Worm (Caenorhabditis elegans): Measurements from ENCODE around the gene cpf-2.

The cpf-2 gene

ce11 chrIII:13310552-13310951 is 41.9 kb upstream of the cpf-2 start (continued):
- no peak for TF ChIP-seq lir-3 (tag; optimal IDR thresholded peaks at IDR 0.05; ENCODE audit: poor library complexity)
- TF ChIP-seq dpl-1 (GFP tag; optimal IDR thresholded peaks at IDR 0.05): peak; percentile 12 to 40 (median 27)
- 0 out of 2 replicates have a peak, but pooled peaks have one; percentile 2 for TF ChIP-seq nhr-19 (GFP tag; conservative IDR thresholded peaks at IDR 0.05)
- TF ChIP-seq fkh-4 (tag; optimal IDR thresholded peaks at IDR 0.05; ENCODE audit: borderline replicate concordance): no peak
- peak in 1 of 2 experiments; percentile 23 for TF ChIP-seq lsy-2 (tag; optimal IDR thresholded peaks at IDR 0.05)
- no peak for TF ChIP-seq isw-1 (GFP tag; IDR thresholded peaks at IDR 0.05)
- no peak for TF ChIP-seq egl-13 (tag; optimal IDR thresholded peaks at IDR 0.05)
- no peak for TF ChIP-seq nhr-76 (tag; optimal IDR thresholded peaks at IDR 0.05)
- no peak for TF ChIP-seq nhr-85 (tag)
- peak; percentile 13 for TF ChIP-seq nhr-20 (tag; optimal IDR thresholded peaks at IDR 0.05)
- TF ChIP-seq aly-2 (tag; optimal IDR thresholded peaks at IDR 0.05): no peak
- no peak for TF ChIP-seq F16B12.6 (tag; optimal IDR thresholded peaks at IDR 0.05)
- no peak for TF ChIP-seq ces-1 (GFP tag; optimal IDR thresholded peaks at IDR 0.05)
- peak; percentile 1 for TF ChIP-seq snpc-4 (tag; optimal IDR thresholded peaks at IDR 0.05)
- no peak for TF ChIP-seq grh-1 (GFP tag; IDR thresholded peaks at IDR 0.05)
- no peak for TF ChIP-seq unc-30 (tag; optimal IDR thresholded peaks at IDR 0.05)
- TF ChIP-seq pag-3 (tag; optimal IDR thresholded peaks at IDR 0.05; ENCODE audit: borderline replicate concordance, insufficient read depth): no peak
- no peak for TF ChIP-seq dsc-1 (tag; optimal IDR thresholded peaks at IDR 0.05)
- TF ChIP-seq snu-23 (GFP tag; optimal IDR thresholded peaks at IDR 0.05): peak; percentile 57
- no peak for TF ChIP-seq fkh-10 (GFP tag; optimal IDR thresholded peaks at IDR 0.05)
- TF ChIP-seq aha-1 (tag; optimal IDR thresholded peaks at IDR 0.05): no peak
- TF ChIP-seq nhr-12 (tag; optimal IDR thresholded peaks at IDR 0.05): no peak

DNA sequence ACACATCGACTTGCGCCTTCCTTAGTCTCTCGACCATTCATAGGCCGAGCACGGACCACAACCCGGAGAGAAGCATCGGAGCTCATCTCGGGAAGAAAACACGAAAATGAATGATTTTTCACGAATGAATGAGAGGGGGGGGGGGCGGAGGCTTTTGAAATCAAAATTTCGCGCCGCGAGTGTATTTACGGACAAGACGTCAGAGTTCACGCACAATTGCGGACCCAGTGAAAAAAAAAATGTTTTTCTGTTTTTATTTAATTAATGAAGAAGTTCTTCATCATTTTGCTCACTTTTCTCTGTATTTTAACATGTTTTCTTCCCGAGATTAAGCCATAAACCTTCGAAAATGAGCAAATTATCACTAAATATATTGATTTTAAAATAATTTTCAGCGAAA is 38.4 kb upstream of the cpf-2 start, which contains the start of the genes klp-19 and slc-36.1:
klp-19 (minus strand) TSS at position 153 of the 400 bp plus-strand sequence.
slc-36.1 (plus strand) TSS at position 396 of the 400 bp plus-strand sequence.
- peak; percentile 29 for TF ChIP-seq isw-1 (GFP tag; IDR thresholded peaks at IDR 0.05)
- TF ChIP-seq lin-15B (tag; optimal IDR thresholded peaks at IDR 0.05): peak; percentile 41
- TF ChIP-seq nhr-90 (tag; optimal IDR thresholded peaks at IDR 0.05; ENCODE audit: poor library complexity): peak; percentile 13
- peak; percentile 53 for TF ChIP-seq swsn-7 (tag; optimal IDR thresholded peaks at IDR 0.05)
- TF ChIP-seq dsc-1 (tag; optimal IDR thresholded peaks at IDR 0.05): peak; percentile 42
- TF ChIP-seq irx-1 (tag; optimal IDR thresholded peaks at IDR 0.05): peak; percentile 38
- TF ChIP-seq rnt-1 (tag; optimal IDR thresholded peaks at IDR 0.05): no peak
- TF ChIP-seq C04F5.9 (tag; optimal IDR thresholded peaks at IDR 0.05): peak; percentile 30
- no peak for TF ChIP-seq nhr-28 (tag; optimal IDR thresholded peaks at IDR 0.05)
- peak in 1 of 2 experiments; percentile 17 for TF ChIP-seq mdl-1 (tag; optimal IDR thresholded peaks at IDR 0.05)
- TF ChIP-seq pag-3 (tag; optimal IDR thresholded peaks at IDR 0.05; ENCODE audit: borderline replicate concordance, insufficient read depth): peak; percentile 22
- TF ChIP-seq ceh-88 (GFP tag; IDR thresholded peaks at IDR 0.05): no peak
- TF ChIP-seq fkh-8 (tag; optimal IDR thresholded peaks at IDR 0.05): peak; percentile 27
- peak; percentile 17 for TF ChIP-seq unc-130 (tag; optimal IDR thresholded peaks at IDR 0.05)
- TF ChIP-seq nhr-20 (tag; optimal IDR thresholded peaks at IDR 0.05): peak; percentile 32
- peak in 2 of 3 experiments; percentile 27 to 47 for TF ChIP-seq ceh-82 (tag; optimal IDR thresholded peaks at IDR 0.05)
- TF ChIP-seq xbp-1 (tag; optimal IDR thresholded peaks at IDR 0.05): peak; percentile 34
- TF ChIP-seq dpl-1 (GFP tag; optimal IDR thresholded peaks at IDR 0.05): peak; percentile 83 to 88 (median 84)
- TF ChIP-seq efl-1 (optimal IDR thresholded peaks at IDR 0.05): peak; percentile 76 to 83
- TF ChIP-seq efl-1 (GFP tag; optimal IDR thresholded peaks at IDR 0.05 in 1 of 2): peak; percentile 88 to 98
- peak; percentile 86 to 87 for TF ChIP-seq lin-35 (GFP tag; optimal IDR thresholded peaks at IDR 0.05)
- TF ChIP-seq tbx-2 (tag; optimal IDR thresholded peaks at IDR 0.05): peak; percentile 35
- no peak for TF ChIP-seq lin-39 (tag; optimal IDR thresholded peaks at IDR 0.05)
- no peak; the same call in 1 of the 2 replicates for TF ChIP-seq mab-9 (GFP tag; IDR thresholded peaks at IDR 0.05)
- peak; percentile 74 for TF ChIP-seq mep-1 (tag; optimal IDR thresholded peaks at IDR 0.05)
- TF ChIP-seq nhr-71 (tag; optimal IDR thresholded peaks at IDR 0.05): peak; percentile 67
- peak; percentile 19; the same call in 1 of the 2 replicates for TF ChIP-seq nhr-19 (GFP tag; conservative IDR thresholded peaks at IDR 0.05)
- TF ChIP-seq lin-13 (GFP tag; optimal IDR thresholded peaks at IDR 0.05): peak; percentile 12
- TF ChIP-seq snu-23 (GFP tag; optimal IDR thresholded peaks at IDR 0.05): peak; percentile 66
- no peak for TF ChIP-seq aly-2 (tag; optimal IDR thresholded peaks at IDR 0.05)
- TF ChIP-seq nhr-47 (tag; optimal IDR thresholded peaks at IDR 0.05): peak; percentile 60
- TF ChIP-seq F16B12.6 (tag; optimal IDR thresholded peaks at IDR 0.05): peak; percentile 91
- TF ChIP-seq nhr-11 (tag; optimal IDR thresholded peaks at IDR 0.05): no peak
- peak; percentile 31 for TF ChIP-seq skn-1 (tag; optimal IDR thresholded peaks at IDR 0.05)
- no peak for TF ChIP-seq sptf-1 (tag; optimal IDR thresholded peaks at IDR 0.05)
- TF ChIP-seq nhr-85 (tag): peak; percentile 46
- TF ChIP-seq unc-86 (tag; optimal IDR thresholded peaks at IDR 0.05): peak; percentile 42
- TF ChIP-seq lsy-2 (tag; optimal IDR thresholded peaks at IDR 0.05): peak; percentile 62 to 68

All from whole organism, L1 larva.